Worm (Caenorhabditis elegans): ENCODE measurements around the gene F33E11.3.

Gene F33E11.3

DNA sequence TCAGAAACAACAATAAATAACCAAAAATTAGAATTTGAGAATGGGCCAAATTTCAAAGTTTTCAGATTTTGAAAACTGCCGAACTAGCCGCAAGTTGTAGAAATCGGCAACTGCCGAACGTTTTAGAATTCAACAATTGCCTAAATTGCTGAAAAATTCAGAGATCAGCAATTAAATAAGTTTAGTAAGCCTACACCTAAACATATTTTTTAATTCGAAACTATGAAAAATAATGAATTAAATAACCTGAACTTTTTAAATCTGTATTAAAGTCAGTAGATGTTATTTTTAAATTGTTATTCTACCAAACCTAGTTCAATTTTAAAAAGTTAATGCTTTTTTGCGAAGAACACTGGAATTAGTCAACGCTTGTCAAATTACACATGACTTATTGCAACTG lies 45.8 kb downstream of the F33E11.3 start, which contains the start of gene nhr-204:
Gene nhr-204 (minus strand): TSS at position 101 of the 400 bp plus-strand sequence.
- TF ChIP-seq ceh-24 (tag; optimal IDR thresholded peaks at IDR 0.05), result no peak
- TF ChIP-seq ceh-22 (tag; optimal IDR thresholded peaks at IDR 0.05), result no peak
- no peak for TF ChIP-seq fax-1 (tag; optimal IDR thresholded peaks at IDR 0.05)
- TF ChIP-seq syd-9 (tag; optimal IDR thresholded peaks at IDR 0.05), result no peak
- no peak for TF ChIP-seq elt-2 (tag; optimal IDR thresholded peaks at IDR 0.05)
- TF ChIP-seq zip-5 (tag; optimal IDR thresholded peaks at IDR 0.05), result no peak
- TF ChIP-seq K02D7.2 (tag; optimal IDR thresholded peaks at IDR 0.05), result no peak
- TF ChIP-seq npax-4 (tag; optimal IDR thresholded peaks at IDR 0.05), result no peak
- TF ChIP-seq pqm-1 (tag; optimal IDR thresholded peaks at IDR 0.05), result no peak
- no peak for TF ChIP-seq pha-4 (tag; optimal IDR thresholded peaks at IDR 0.05)
- TF ChIP-seq hlh-13 (GFP tag; optimal IDR thresholded peaks at IDR 0.05), result no peak
- TF ChIP-seq dmd-4 (tag; optimal IDR thresholded peaks at IDR 0.05; ENCODE audit: borderline replicate concordance), result no peak
- TF ChIP-seq ahr-1 (tag; optimal IDR thresholded peaks at IDR 0.05), result no peak
- TF ChIP-seq ceh-45 (GFP tag; IDR thresholded peaks at IDR 0.05), result no peak
- TF ChIP-seq rnt-1 (tag; optimal IDR thresholded peaks at IDR 0.05), result no peak
- TF ChIP-seq ceh-48 (tag; optimal IDR thresholded peaks at IDR 0.05), result no peak
- no peak for TF ChIP-seq ref-2 (tag; optimal IDR thresholded peaks at IDR 0.05)
- no peak for TF ChIP-seq madf-2 (tag; optimal IDR thresholded peaks at IDR 0.05)
- TF ChIP-seq sdc-2 (tag; optimal IDR thresholded peaks at IDR 0.05), result no peak

DNA sequence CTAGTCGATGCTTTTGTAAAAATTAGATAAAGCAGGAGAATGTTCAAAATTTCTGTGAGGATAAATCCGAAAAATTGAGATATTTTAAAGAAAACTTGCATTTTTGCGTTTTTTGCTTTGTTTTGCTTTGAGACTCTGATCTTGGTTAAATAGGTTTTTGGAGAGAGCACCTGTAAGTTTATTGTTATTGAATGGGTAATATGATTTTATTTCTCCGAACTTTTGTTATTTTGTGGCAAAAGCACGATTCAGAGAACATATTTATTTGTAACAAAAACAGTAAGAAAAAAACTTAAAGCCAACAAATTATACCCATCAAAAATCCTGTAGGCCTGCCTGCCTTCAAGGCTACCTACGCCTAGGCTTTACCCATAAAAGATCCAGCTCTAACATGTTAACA lies 49.9 kb downstream of the F33E11.3 start, which contains the start of gene str-121:
Gene str-121 (minus strand): TSS at position 101 of the 400 bp plus-strand sequence.
- TF ChIP-seq pqm-1 (tag; optimal IDR thresholded peaks at IDR 0.05) (no peak), lin-11 (tag; optimal IDR thresholded peaks at IDR 0.05) (no peak)

DNA sequence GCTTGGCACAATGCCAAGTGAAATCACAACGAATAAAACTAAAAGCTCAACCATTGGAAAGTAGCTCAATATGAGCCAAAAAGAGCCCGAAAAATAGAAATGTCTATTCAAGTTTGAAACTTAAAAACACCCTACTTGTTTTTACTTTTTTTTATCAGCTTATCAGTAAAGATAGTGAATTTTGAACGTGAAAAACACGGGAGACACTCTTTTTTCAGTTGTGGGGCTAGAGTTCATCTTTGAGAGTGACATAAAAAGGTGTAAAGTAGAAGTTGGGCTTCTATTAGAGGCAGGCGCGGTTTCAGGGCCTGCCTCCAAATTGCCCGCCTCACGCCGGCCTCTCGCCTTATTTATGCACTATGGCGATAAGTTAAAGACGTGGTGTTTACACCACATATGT lies 52.9 kb downstream of the F33E11.3 start, which contains the start of gene oac-39:
Gene oac-39 (minus strand): TSS at position 101 of the 400 bp plus-strand sequence.
- TF ChIP-seq unc-55 (GFP tag; optimal IDR thresholded peaks at IDR 0.05) (no peak), syd-9 (tag; optimal IDR thresholded peaks at IDR 0.05) (no peak), nhr-11 (tag; optimal IDR thresholded peaks at IDR 0.05) (no peak), F13H6.1 (tag; optimal IDR thresholded peaks at IDR 0.05) (no peak), odd-2 (tag; optimal IDR thresholded peaks at IDR 0.05) (no peak), tbx-2 (tag; optimal IDR thresholded peaks at IDR 0.05) (no peak), nhr-232 (tag; optimal IDR thresholded peaks at IDR 0.05) (no peak), unc-3 (GFP tag; conservative IDR thresholded peaks at IDR 0.05) (no peak), unc-3 (tag; optimal IDR thresholded peaks at IDR 0.05) (no peak), ceh-24 (tag; optimal IDR thresholded peaks at IDR 0.05) (no peak), che-1 (tag; optimal IDR thresholded peaks at IDR 0.05) (no peak), rnt-1 (tag; optimal IDR thresholded peaks at IDR 0.05) (no peak), elt-4 (tag; optimal IDR thresholded peaks at IDR 0.05) (no peak), fkh-10 (GFP tag; optimal IDR thresholded peaks at IDR 0.05) (no peak), pax-1 (tag; optimal IDR thresholded peaks at IDR 0.05) (no peak), gmeb-2 (tag; optimal IDR thresholded peaks at IDR 0.05) (no peak), ceh-30 (tag; optimal IDR thresholded peaks at IDR 0.05) (no peak), lim-6 (tag; optimal IDR thresholded peaks at IDR 0.05) (no peak), madf-2 (tag; optimal IDR thresholded peaks at IDR 0.05) (no peak)
